Worm (Caenorhabditis elegans): Measurements from ENCODE around the gene T10F2.5.

ce11 chrIII:5190671-5191174, 31.3 kb upstream of the T10F2.5 start, which contains the start of gene hira-1:
- no peak for TF ChIP-seq ama-1 (optimal IDR thresholded peaks at IDR 0.05)
- TF ChIP-seq T23F11.4 (GFP tag; optimal IDR thresholded peaks at IDR 0.05): no peak
- no peak for TF ChIP-seq che-1 (tag; optimal IDR thresholded peaks at IDR 0.05)
- no peak for TF ChIP-seq hlh-15 (tag; optimal IDR thresholded peaks at IDR 0.05)

Data from whole organism, late embryonic.